Worm (Caenorhabditis elegans): ENCODE results near the gene Y49F6B.6.

Gene Y49F6B.6

DNA sequence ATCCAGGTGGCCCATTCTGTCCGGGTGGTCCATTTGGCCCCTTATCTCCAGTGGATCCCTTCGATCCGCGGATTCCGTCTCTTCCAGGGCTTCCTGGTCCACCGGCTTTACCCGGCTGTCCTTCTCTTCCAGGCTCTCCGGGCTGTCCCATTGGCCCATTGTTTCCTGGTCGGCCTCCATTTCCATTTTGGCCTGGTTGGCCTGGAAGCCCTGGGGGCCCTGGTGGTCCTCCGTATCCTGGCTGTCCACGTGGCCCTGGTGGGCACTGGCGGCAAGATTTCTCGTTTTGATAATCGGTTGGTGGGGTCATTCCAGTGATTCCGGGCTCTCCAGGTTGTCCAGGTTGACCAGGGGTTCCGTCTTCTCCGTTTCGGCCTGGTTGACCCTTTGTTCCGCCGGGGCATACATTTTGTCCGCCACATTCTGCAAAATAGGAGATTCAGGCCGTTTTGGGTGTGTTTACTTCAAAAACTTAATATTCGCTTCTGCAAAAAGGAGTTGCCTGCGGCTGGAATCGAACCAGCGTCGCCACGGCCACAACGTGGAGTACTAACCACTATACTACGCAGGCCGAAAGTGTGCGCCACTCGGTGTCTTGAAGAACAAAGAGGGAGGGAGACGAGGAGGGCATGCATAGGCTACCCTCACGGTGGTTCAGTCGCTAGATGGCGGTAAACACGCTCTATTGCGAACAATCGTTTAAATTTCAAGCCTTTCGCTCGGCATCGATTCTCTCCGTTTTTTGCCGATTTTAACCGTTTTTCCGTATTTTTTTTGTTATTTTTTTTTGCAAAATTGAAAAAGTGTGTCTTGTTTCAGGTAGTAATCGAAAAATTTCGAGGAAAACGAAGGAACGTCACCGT lies 48.3 kb downstream of the Y49F6B.6 start, which contains the start of gene W09G10.9:
W09G10.9 (plus strand) TSS at position 813 of the 863 bp plus-strand sequence.
- TF ChIP-seq flt-1 (GFP tag; IDR thresholded peaks at IDR 0.05): peak; percentile 95
- peak; percentile 93 for TF ChIP-seq ztf-23 (GFP tag; IDR thresholded peaks at IDR 0.05)
- peak; percentile 89 for TF ChIP-seq ref-1 (GFP tag; conservative IDR thresholded peaks at IDR 0.05)
- TF ChIP-seq cog-1 (tag; optimal IDR thresholded peaks at IDR 0.05): peak; percentile 4
- peak; percentile 91 for TF ChIP-seq klf-2 (GFP tag; conservative IDR thresholded peaks at IDR 0.05)
- TF ChIP-seq T22C8.4 (GFP tag; IDR thresholded peaks at IDR 0.05): peak; percentile 92
- TF ChIP-seq tab-1 (GFP tag; IDR thresholded peaks at IDR 0.05): peak; percentile 96
- TF ChIP-seq ztf-29 (GFP tag; IDR thresholded peaks at IDR 0.05): peak; percentile 87
- TF ChIP-seq med-1 (GFP tag; optimal IDR thresholded peaks at IDR 0.05; ENCODE audit: insufficient read depth): peak; percentile 43

Data from whole organism, midembryonic.